Comparison of ENCODE assay signal across 8 worm cellular contexts in the genomic region with DNA sequence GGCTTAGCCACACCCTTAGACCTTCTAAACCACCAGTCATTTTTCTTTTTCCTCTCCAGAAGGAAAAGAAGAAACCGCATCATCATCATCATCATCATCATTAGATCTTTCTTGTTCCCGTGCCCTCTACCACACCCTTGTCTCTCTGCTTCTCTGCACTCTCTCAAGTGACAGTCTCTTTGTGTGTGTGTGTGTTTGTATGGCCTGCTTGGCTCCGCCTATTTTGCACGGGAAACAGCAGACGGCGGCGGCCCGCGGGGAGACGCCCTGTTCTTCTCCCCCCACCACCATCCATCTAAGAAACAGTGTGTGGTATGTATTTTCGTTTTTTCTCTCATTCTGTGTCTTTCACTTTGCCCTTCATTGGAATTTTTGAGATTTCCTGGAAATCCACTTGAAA.
TF ChIP-seq lines count a peak whose summit lies in the region.

No protein-coding gene starts in this region.

TF ChIP-seq in whole organism, L1 larva, 84 proteins besides CTCF, POLR2A, EP300 and RAD21 (continues in another document):
- TF ChIP-seq C16A3.4 (tag; optimal IDR thresholded peaks at IDR 0.05; lab: Kevin White, UChicago): peak; percentile 68
- TF ChIP-seq egl-13 (tag; optimal IDR thresholded peaks at IDR 0.05; lab: Kevin White, UChicago): no peak
- no peak for TF ChIP-seq hlh-4 (tag; optimal IDR thresholded peaks at IDR 0.05; lab: Kevin White, UChicago)
- TF ChIP-seq ceh-63 (GFP tag; optimal IDR thresholded peaks at IDR 0.05; lab: Kevin White, UChicago): no peak
- peak; percentile 99 for TF ChIP-seq nhr-85 (tag; lab: Kevin White, UChicago)
- TF ChIP-seq tlp-1 (tag; optimal IDR thresholded peaks at IDR 0.05; lab: Kevin White, UChicago): no peak
- no peak for TF ChIP-seq hpl-2 (GFP tag; optimal IDR thresholded peaks at IDR 0.05; lab: Kevin White, UChicago)
- TF ChIP-seq nhr-84 (tag; optimal IDR thresholded peaks at IDR 0.05; lab: Kevin White, UChicago): no peak
- no peak for TF ChIP-seq sox-4 (tag; optimal IDR thresholded peaks at IDR 0.05; lab: Kevin White, UChicago)
- TF ChIP-seq sptf-1 (tag; optimal IDR thresholded peaks at IDR 0.05; lab: Kevin White, UChicago): no peak
- no peak for TF ChIP-seq efl-3 (GFP tag; optimal IDR thresholded peaks at IDR 0.05; lab: Kevin White, UChicago)
- peak; percentile 94 for TF ChIP-seq blmp-1 (tag; optimal IDR thresholded peaks at IDR 0.05; lab: Kevin White, UChicago)

TF ChIP-seq in whole organism, L2 larva, 48 proteins besides CTCF, POLR2A, EP300 and RAD21 (continues in another document):
- TF ChIP-seq gmeb-1 (tag; optimal IDR thresholded peaks at IDR 0.05; lab: Kevin White, UChicago) (peak; percentile 61), unc-55 (GFP tag; optimal IDR thresholded peaks at IDR 0.05; lab: Kevin White, UChicago) (no peak), nhr-12 (tag; optimal IDR thresholded peaks at IDR 0.05; lab: Kevin White, UChicago) (no peak), F13H6.1 (tag; optimal IDR thresholded peaks at IDR 0.05; lab: Kevin White, UChicago) (peak; percentile 71), lin-39 (tag; optimal IDR thresholded peaks at IDR 0.05; lab: Kevin White, UChicago) (peak; percentile 51), snpc-4 (tag; optimal IDR thresholded peaks at IDR 0.05; lab: Kevin White, UChicago) (no peak), unc-39 (tag; optimal IDR thresholded peaks at IDR 0.05; lab: Kevin White, UChicago) (no peak), lin-11 (tag; optimal IDR thresholded peaks at IDR 0.05; lab: Kevin White, UChicago) (no peak), C34F6.9 (tag; optimal IDR thresholded peaks at IDR 0.05; lab: Kevin White, UChicago) (peak; percentile 17), crh-2 (tag; optimal IDR thresholded peaks at IDR 0.05; lab: Kevin White, UChicago) (peak; percentile 64), mdl-1 (tag; optimal IDR thresholded peaks at IDR 0.05; lab: Kevin White, UChicago) (peak; percentile 52 to 71)

TF ChIP-seq in whole organism, L3 larva, 47 proteins besides CTCF, POLR2A, EP300 and RAD21 (continues in another document):
- TF ChIP-seq nhr-43 (tag; optimal IDR thresholded peaks at IDR 0.05; lab: Kevin White, UChicago; ENCODE audit: poor library complexity, severe bottlenecking) (peak; percentile 84), nhr-67 (tag; optimal IDR thresholded peaks at IDR 0.05; lab: Kevin White, UChicago) (no peak), zag-1 (tag; optimal IDR thresholded peaks at IDR 0.05; lab: Kevin White, UChicago) (no peak), ztf-4 (tag; optimal IDR thresholded peaks at IDR 0.05; lab: Kevin White, UChicago) (no peak), R02D3.7 (tag; optimal IDR thresholded peaks at IDR 0.05; lab: Kevin White, UChicago) (no peak), nhr-23 (tag; optimal IDR thresholded peaks at IDR 0.05; lab: Kevin White, UChicago) (peak; percentile 90), pqm-1 (tag; optimal IDR thresholded peaks at IDR 0.05; lab: Kevin White, UChicago) (peak; percentile 57), sea-2 (GFP tag; optimal IDR thresholded peaks at IDR 0.05; lab: Kevin White, UChicago) (no peak), nhr-11 (tag; optimal IDR thresholded peaks at IDR 0.05; lab: Kevin White, UChicago) (no peak), skn-1 (tag; optimal IDR thresholded peaks at IDR 0.05; lab: Kevin White, UChicago) (peak; percentile 25), jun-1 (tag; optimal IDR thresholded peaks at IDR 0.05; lab: Kevin White, UChicago) (peak; percentile 65)

TF ChIP-seq in whole organism, L4 larva, 104 proteins besides CTCF, POLR2A, EP300 and RAD21 (continues in another document):
- TF ChIP-seq nhr-77 (tag; optimal IDR thresholded peaks at IDR 0.05; lab: Kevin White, UChicago) (peak; percentile 71), pqm-1 (tag; optimal IDR thresholded peaks at IDR 0.05; lab: Kevin White, UChicago) (peak; percentile 15), mdl-1 (tag; optimal IDR thresholded peaks at IDR 0.05; lab: Kevin White, UChicago) (peak; percentile 33 to 94), F37D6.2 (tag; optimal IDR thresholded peaks at IDR 0.05; lab: Kevin White, UChicago) (no peak), mxl-3 (GFP tag; optimal IDR thresholded peaks at IDR 0.05; lab: Kevin White, UChicago) (peak; percentile 89), fkh-10 (GFP tag; optimal IDR thresholded peaks at IDR 0.05; lab: Kevin White, UChicago) (no peak), attf-4 (tag; optimal IDR thresholded peaks at IDR 0.05; lab: Kevin White, UChicago) (no peak), lsy-2 (tag; optimal IDR thresholded peaks at IDR 0.05; lab: Kevin White, UChicago) (peak in 1 of 2 experiments; percentile 59), zag-1 (tag; optimal IDR thresholded peaks at IDR 0.05; lab: Kevin White, UChicago) (no peak), dmd-9 (GFP tag; IDR thresholded peaks at IDR 0.05; lab: Robert Waterston, UW) (no peak), nhr-76 (tag; optimal IDR thresholded peaks at IDR 0.05; lab: Kevin White, UChicago) (no peak), gei-8 (GFP tag; optimal IDR thresholded peaks at IDR 0.05; lab: Kevin White, UChicago) (no peak)

TF ChIP-seq in whole organism, early embryonic, 17 proteins besides CTCF, POLR2A, EP300 and RAD21:
- TF ChIP-seq F13C5.2 (tag; optimal IDR thresholded peaks at IDR 0.05; lab: Kevin White, UChicago): no peak
- TF ChIP-seq flt-1 (GFP tag; IDR thresholded peaks at IDR 0.05; lab: Robert Waterston, UW): no peak
- TF ChIP-seq ceh-13 (GFP tag; optimal IDR thresholded peaks at IDR 0.05; lab: Kevin White, UChicago): no peak
- TF ChIP-seq hmbx-1 (tag; optimal IDR thresholded peaks at IDR 0.05; lab: Kevin White, UChicago): no peak
- no peak for TF ChIP-seq tbx-37 (GFP tag; conservative IDR thresholded peaks at IDR 0.05; lab: Robert Waterston, UW)
- peak; percentile 9 for TF ChIP-seq hmg-4 (GFP tag; optimal IDR thresholded peaks at IDR 0.05; lab: Kevin White, UChicago)
- no peak for TF ChIP-seq aly-1 (tag; optimal IDR thresholded peaks at IDR 0.05; lab: Kevin White, UChicago)
- no peak for TF ChIP-seq tbx-11 (GFP tag; IDR thresholded peaks at IDR 0.05; lab: Robert Waterston, UW)

TF ChIP-seq in whole organism, late embryonic, 69 proteins besides CTCF, POLR2A, EP300 and RAD21:
- TF ChIP-seq hlh-30 (tag; optimal IDR thresholded peaks at IDR 0.05; lab: Kevin White, UChicago; ENCODE audit: insufficient read depth) (peak; percentile 29), ama-1 (optimal IDR thresholded peaks at IDR 0.05; lab: Kevin White, UChicago) (no peak), sdc-2 (tag; optimal IDR thresholded peaks at IDR 0.05; lab: Kevin White, UChicago) (no peak), nfya-1 (tag; optimal IDR thresholded peaks at IDR 0.05; lab: Kevin White, UChicago) (peak; percentile 41), ahr-1 (tag; optimal IDR thresholded peaks at IDR 0.05; lab: Kevin White, UChicago) (no peak), tbx-2 (tag; optimal IDR thresholded peaks at IDR 0.05; lab: Kevin White, UChicago) (peak; percentile 39), ceh-31 (tag; optimal IDR thresholded peaks at IDR 0.05; lab: Kevin White, UChicago) (peak; percentile 28), ref-2 (tag; optimal IDR thresholded peaks at IDR 0.05; lab: Kevin White, UChicago) (peak; percentile 69), F13H6.1 (tag; optimal IDR thresholded peaks at IDR 0.05; lab: Kevin White, UChicago) (peak; percentile 34), ceh-48 (tag; optimal IDR thresholded peaks at IDR 0.05; lab: Kevin White, UChicago) (no peak), nhr-232 (tag; optimal IDR thresholded peaks at IDR 0.05; lab: Kevin White, UChicago) (no peak), rnt-1 (tag; optimal IDR thresholded peaks at IDR 0.05; lab: Kevin White, UChicago) (peak; percentile 60)

TF ChIP-seq in whole organism, mixed stage, embryonic, 35 proteins besides CTCF, POLR2A, EP300 and RAD21:
- TF ChIP-seq pha-4 (tag; optimal IDR thresholded peaks at IDR 0.05; lab: Kevin White, UChicago): peak; percentile 20
- no peak for TF ChIP-seq nhr-12 (tag; optimal IDR thresholded peaks at IDR 0.05; lab: Kevin White, UChicago)
- peak; percentile 21 for TF ChIP-seq ham-2 (GFP tag; optimal IDR thresholded peaks at IDR 0.05; lab: Kevin White, UChicago)
- peak; percentile 4 for TF ChIP-seq unc-62 (GFP tag; optimal IDR thresholded peaks at IDR 0.05; lab: Kevin White, UChicago)
- peak; percentile 15 for TF ChIP-seq lin-13 (tag; optimal IDR thresholded peaks at IDR 0.05; lab: Kevin White, UChicago)
- peak; percentile 7 for TF ChIP-seq cnd-1 (tag; optimal IDR thresholded peaks at IDR 0.05; lab: Kevin White, UChicago)
- no peak for TF ChIP-seq lin-32 (GFP tag; optimal IDR thresholded peaks at IDR 0.05; lab: Kevin White, UChicago)
- TF ChIP-seq sptf-1 (tag; optimal IDR thresholded peaks at IDR 0.05; lab: Kevin White, UChicago): peak; percentile 34
- peak; percentile 19 for TF ChIP-seq drap-1 (GFP tag; optimal IDR thresholded peaks at IDR 0.05; lab: Kevin White, UChicago)
- TF ChIP-seq bed-3 (GFP tag; optimal IDR thresholded peaks at IDR 0.05; lab: Kevin White, UChicago): no peak

TF ChIP-seq in whole organism, young adult, 124 proteins besides CTCF, POLR2A, EP300 and RAD21 (continues in another document):
- TF ChIP-seq madf-3 (GFP tag; IDR thresholded peaks at IDR 0.05; lab: Robert Waterston, UW) (no peak), nfya-2 (GFP tag; IDR thresholded peaks at IDR 0.05; lab: Robert Waterston, UW) (no peak), madf-8 (GFP tag; conservative IDR thresholded peaks at IDR 0.05; lab: Robert Waterston, UW) (no peak), Y67H2A.10 (GFP tag; conservative IDR thresholded peaks at IDR 0.05; lab: Robert Waterston, UW) (no peak), lir-1 (GFP tag; conservative IDR thresholded peaks at IDR 0.05; lab: Robert Waterston, UW) (no peak), ztf-18 (tag; optimal IDR thresholded peaks at IDR 0.05; lab: Kevin White, UChicago) (no peak), ceh-40 (GFP tag; IDR thresholded peaks at IDR 0.05; lab: Robert Waterston, UW) (no peak), pha-4 (tag; optimal IDR thresholded peaks at IDR 0.05; lab: Kevin White, UChicago) (no peak), ekl-4 (GFP tag; IDR thresholded peaks at IDR 0.05; lab: Robert Waterston, UW) (no peak), ets-4 (GFP tag; optimal IDR thresholded peaks at IDR 0.05; lab: Kevin White, UChicago) (no peak), aptf-3 (GFP tag; IDR thresholded peaks at IDR 0.05; lab: Robert Waterston, UW) (no peak), snpc-3.4 (tag; optimal IDR thresholded peaks at IDR 0.05; lab: Kevin White, UChicago) (no peak), tbx-9 (tag; optimal IDR thresholded peaks at IDR 0.05; lab: Kevin White, UChicago; ENCODE audit: borderline replicate concordance) (no peak), lsy-27 (tag; optimal IDR thresholded peaks at IDR 0.05; lab: Kevin White, UChicago; ENCODE audit: borderline replicate concordance, insufficient read depth) (no peak), madf-6 (GFP tag; IDR thresholded peaks at IDR 0.05; lab: Robert Waterston, UW) (no peak), nhr-179 (tag; optimal IDR thresholded peaks at IDR 0.05; lab: Kevin White, UChicago) (no peak), mxl-1 (tag; optimal IDR thresholded peaks at IDR 0.05; lab: Kevin White, UChicago) (no peak), Y95B8A.8 (GFP tag; IDR thresholded peaks at IDR 0.05; lab: Robert Waterston, UW) (no peak), F33H1.4 (GFP tag; IDR thresholded peaks at IDR 0.05; lab: Robert Waterston, UW) (no peak), ZK185.1 (tag; optimal IDR thresholded peaks at IDR 0.05; lab: Kevin White, UChicago; ENCODE audit: poor library complexity, severe bottlenecking) (no peak), gei-17 (GFP tag; optimal IDR thresholded peaks at IDR 0.05; lab: Kevin White, UChicago) (no peak), D2030.7 (GFP tag; IDR thresholded peaks at IDR 0.05; lab: Robert Waterston, UW) (no peak)
